Fruit fly (Drosophila melanogaster): ENCODE results near the gene CG5921.

The CG5921 gene

dm6 chrX:6050282-6050934 lies at the start of gene CG5921:
Gene CG5921, plus strand, starts transcription at chrX:6050828.
- TF ChIP-seq bab1 (GFP tag; optimal IDR thresholded peaks at IDR 0.05) (peak; percentile 23), CG11617 (GFP tag; optimal IDR thresholded peaks at IDR 0.05) (no peak)

- no peak for TF ChIP-seq Crg-1 (GFP tag; optimal IDR thresholded peaks at IDR 0.05)
- TF ChIP-seq Mnt (GFP tag; optimal IDR thresholded peaks at IDR 0.05): no peak
- no peak for TF ChIP-seq Hr96 (GFP tag; optimal IDR thresholded peaks at IDR 0.05)
- no peak for TF ChIP-seq CG5204 (GFP tag; optimal IDR thresholded peaks at IDR 0.05)
- no peak for TF ChIP-seq bab1 (GFP tag; optimal IDR thresholded peaks at IDR 0.05)
- no peak for TF ChIP-seq CG14711 (tag; optimal IDR thresholded peaks at IDR 0.05)
- TF ChIP-seq cic (GFP tag; optimal IDR thresholded peaks at IDR 0.05): no peak
- no peak for TF ChIP-seq pad (GFP tag; optimal IDR thresholded peaks at IDR 0.05)
- no peak for TF ChIP-seq tj (GFP tag; optimal IDR thresholded peaks at IDR 0.05)
- no peak for TF ChIP-seq toe (GFP tag; optimal IDR thresholded peaks at IDR 0.05)
- no peak for TF ChIP-seq CG33017 (tag; optimal IDR thresholded peaks at IDR 0.05)
- no peak for TF ChIP-seq CG12768 (GFP tag; optimal IDR thresholded peaks at IDR 0.05)
- TF ChIP-seq Clk (GFP tag; optimal IDR thresholded peaks at IDR 0.05): no peak
These were observed 46.8 kb upstream of the CG5921 start for dm6 chrX:6003830-6004229.

dm6 chrX:6007502-6007901 lies 43.1 kb upstream of the CG5921 start:
- no peak for TF ChIP-seq Hr96 (GFP tag; optimal IDR thresholded peaks at IDR 0.05)
- no peak for TF ChIP-seq Clk (GFP tag; optimal IDR thresholded peaks at IDR 0.05)
- no peak for TF ChIP-seq ovo (GFP tag; optimal IDR thresholded peaks at IDR 0.05)
- TF ChIP-seq kay (GFP tag; ENCODE audit: borderline replicate concordance): no peak
- no peak for TF ChIP-seq CG7045 (GFP tag; optimal IDR thresholded peaks at IDR 0.05)

- TF ChIP-seq CG33017 (tag; optimal IDR thresholded peaks at IDR 0.05) (no peak), cnc (optimal IDR thresholded peaks at IDR 0.05) (no peak), Clk (GFP tag; optimal IDR thresholded peaks at IDR 0.05) (no peak), pad (GFP tag; optimal IDR thresholded peaks at IDR 0.05) (no peak), CG14711 (tag; optimal IDR thresholded peaks at IDR 0.05) (no peak), kay (GFP tag; ENCODE audit: borderline replicate concordance) (no peak), bab1 (GFP tag; optimal IDR thresholded peaks at IDR 0.05) (no peak), CG12768 (GFP tag; optimal IDR thresholded peaks at IDR 0.05) (no peak), CG11617 (GFP tag; optimal IDR thresholded peaks at IDR 0.05) (no peak), toe (GFP tag; optimal IDR thresholded peaks at IDR 0.05) (no peak), CG7045 (GFP tag; optimal IDR thresholded peaks at IDR 0.05) (no peak), CG7101 (tag; optimal IDR thresholded peaks at IDR 0.05) (no peak), CG1620 (GFP tag; optimal IDR thresholded peaks at IDR 0.05) (no peak), Hr96 (GFP tag; optimal IDR thresholded peaks at IDR 0.05) (no peak), ovo (GFP tag; optimal IDR thresholded peaks at IDR 0.05) (no peak), Crg-1 (GFP tag; optimal IDR thresholded peaks at IDR 0.05) (no peak), Mnt (GFP tag; optimal IDR thresholded peaks at IDR 0.05) (no peak)
These were observed 39.9 kb upstream of the CG5921 start for dm6 chrX:6010539-6011268.

dm6 chrX:6012976-6013684 lies 37.5 kb upstream of the CG5921 start, which contains the start of gene mab-21:
Gene mab-21, minus strand, starts transcription at chrX:6013181.
- TF ChIP-seq bab1 (GFP tag; optimal IDR thresholded peaks at IDR 0.05): no peak
- TF ChIP-seq pad (GFP tag; optimal IDR thresholded peaks at IDR 0.05): peak; percentile 60

- TF ChIP-seq ovo (GFP tag; optimal IDR thresholded peaks at IDR 0.05): no peak
- TF ChIP-seq kay (GFP tag; ENCODE audit: borderline replicate concordance): no peak
- no peak for TF ChIP-seq Hr96 (GFP tag; optimal IDR thresholded peaks at IDR 0.05)
- TF ChIP-seq CG7101 (tag; optimal IDR thresholded peaks at IDR 0.05): no peak
- TF ChIP-seq CG5204 (GFP tag; optimal IDR thresholded peaks at IDR 0.05): no peak
- TF ChIP-seq tj (GFP tag; optimal IDR thresholded peaks at IDR 0.05): no peak
- TF ChIP-seq CG33017 (tag; optimal IDR thresholded peaks at IDR 0.05): no peak
- no peak for TF ChIP-seq CG14711 (tag; optimal IDR thresholded peaks at IDR 0.05)
- no peak for TF ChIP-seq cnc (optimal IDR thresholded peaks at IDR 0.05)
- no peak for TF ChIP-seq toe (GFP tag; optimal IDR thresholded peaks at IDR 0.05)
- TF ChIP-seq cic (GFP tag; optimal IDR thresholded peaks at IDR 0.05): no peak
- TF ChIP-seq CG12768 (GFP tag; optimal IDR thresholded peaks at IDR 0.05): no peak
- no peak for TF ChIP-seq Crg-1 (GFP tag; optimal IDR thresholded peaks at IDR 0.05)
- no peak for TF ChIP-seq Clk (GFP tag; optimal IDR thresholded peaks at IDR 0.05)
These were observed 30.4 kb upstream of the CG5921 start for dm6 chrX:6020254-6020653.

dm6 chrX:6021414-6021813 lies 29.2 kb upstream of the CG5921 start:
- TF ChIP-seq Hr96 (GFP tag; optimal IDR thresholded peaks at IDR 0.05): no peak
- no peak for TF ChIP-seq pad (GFP tag; optimal IDR thresholded peaks at IDR 0.05)
- TF ChIP-seq tj (GFP tag; optimal IDR thresholded peaks at IDR 0.05): no peak
- TF ChIP-seq cic (GFP tag; optimal IDR thresholded peaks at IDR 0.05): no peak
- TF ChIP-seq CG7045 (GFP tag; optimal IDR thresholded peaks at IDR 0.05): no peak
- TF ChIP-seq CG12768 (GFP tag; optimal IDR thresholded peaks at IDR 0.05): no peak
- TF ChIP-seq CG14711 (tag; optimal IDR thresholded peaks at IDR 0.05): no peak
- no peak for TF ChIP-seq CG5204 (GFP tag; optimal IDR thresholded peaks at IDR 0.05)
- no peak for TF ChIP-seq CG33017 (tag; optimal IDR thresholded peaks at IDR 0.05)
- no peak for TF ChIP-seq kay (GFP tag; ENCODE audit: borderline replicate concordance)
- TF ChIP-seq Crg-1 (GFP tag; optimal IDR thresholded peaks at IDR 0.05): no peak
- no peak for TF ChIP-seq ovo (GFP tag; optimal IDR thresholded peaks at IDR 0.05)
- no peak for TF ChIP-seq CG11617 (GFP tag; optimal IDR thresholded peaks at IDR 0.05)
- TF ChIP-seq cnc (optimal IDR thresholded peaks at IDR 0.05): no peak
- no peak for TF ChIP-seq CG1620 (GFP tag; optimal IDR thresholded peaks at IDR 0.05)
- no peak for TF ChIP-seq toe (GFP tag; optimal IDR thresholded peaks at IDR 0.05)
- TF ChIP-seq bab1 (GFP tag; optimal IDR thresholded peaks at IDR 0.05): no peak

All from whole organism, adult.